Worm (Caenorhabditis elegans): Measurements from ENCODE around the gene ule-3.

ce11 chrV:10804374-10804773 is 10.8 kb downstream of the ule-3 start, which contains the start of gene secs-1:
- TF ChIP-seq lim-6 (tag; optimal IDR thresholded peaks at IDR 0.05) (no peak), tbx-2 (tag; optimal IDR thresholded peaks at IDR 0.05) (no peak), unc-42 (tag; optimal IDR thresholded peaks at IDR 0.05) (no peak), C08G9.2 (tag; optimal IDR thresholded peaks at IDR 0.05) (no peak), pqm-1 (tag; optimal IDR thresholded peaks at IDR 0.05) (no peak), nhr-11 (tag; optimal IDR thresholded peaks at IDR 0.05) (no peak), elt-4 (tag; optimal IDR thresholded peaks at IDR 0.05) (no peak), odd-2 (tag; optimal IDR thresholded peaks at IDR 0.05) (no peak), ama-1 (optimal IDR thresholded peaks at IDR 0.05) (no peak), sdc-2 (tag; optimal IDR thresholded peaks at IDR 0.05) (no peak), sox-2 (GFP tag; IDR thresholded peaks at IDR 0.05) (no peak), fkh-10 (GFP tag; optimal IDR thresholded peaks at IDR 0.05) (no peak)

Measured in whole organism, late embryonic.